Fruit fly (Drosophila melanogaster) whole organism, wandering third instar larva: ENCODE results near the gene CG15221.

Source experiments
- Abd-B ChIP-seq: fragments of >200 bp; optimal IDR thresholded peaks from 2 replicates; lab custom pipeline; 2017; ENCODE audit warnings: missing biosample characterization, missing genetic modification characterization
- Dif ChIP-seq: fragments of 200-275, 200-300 bp; sonication (Bioruptor generic); optimal IDR thresholded peaks from 2 replicates; lab custom pipeline; 2018; ENCODE audit warnings: missing biosample characterization, missing genetic modification characterization; ENCODE audit not compliant: partially characterized antibody
- Mio ChIP-seq: sonication (Bioruptor generic); optimal IDR thresholded peaks from 2 replicates; lab custom pipeline; 2016; ENCODE audit warnings: missing biosample characterization, missing genetic modification characterization
- N ChIP-seq: fragments of >200 bp; optimal IDR thresholded peaks from 2 replicates; lab custom pipeline; 2018; ENCODE audit warnings: missing biosample characterization, missing external identifiers, missing genetic modification characterization
- br ChIP-seq: fragments of 200-800 bp; sonication (Bioruptor generic); optimal IDR thresholded peaks from 2 replicates; lab custom pipeline; 2016; ENCODE audit warnings: missing biosample characterization, missing genetic modification characterization
- foxo ChIP-seq, 2 experiments: fragments of 200-800 bp; sonication (Bioruptor generic); optimal IDR thresholded peaks; 2 replicates in 1 of 2; 3 replicates in 1 of 2; lab custom pipeline; 2016 to 2017; ENCODE audit warnings: missing biosample characterization in 2 of 2, missing genetic modification characterization in 2 of 2
- pan ChIP-seq: fragments of >200 bp; optimal IDR thresholded peaks from 2 replicates; lab custom pipeline; 2017
- psq ChIP-seq: fragments of 200-800 bp; sonication (Bioruptor generic); optimal IDR thresholded peaks from 3 replicates; lab custom pipeline; 2017; ENCODE audit warnings: missing biosample characterization, mild to moderate bottlenecking, missing genetic modification characterization, moderate library complexity

dm6 chrX:11709799-11710720 lies 14.0 kb upstream of the CG15221 start, which contains the start of gene FucT6:
- TF ChIP-seq Mio (GFP tag; lab: Kevin White, UChicago): no peak
- no peak for TF ChIP-seq Dif (GFP tag; lab: Kevin White, UChicago)
- TF ChIP-seq pan (lab: Kevin White, UChicago): no peak
- TF ChIP-seq foxo (GFP tag; optimal IDR thresholded peaks at IDR 0.05; lab: Kevin White, UChicago): peak in 1 of 2 experiments; percentile 4
- peak; percentile 4 for TF ChIP-seq psq (GFP tag; lab: Kevin White, UChicago)
- TF ChIP-seq N (GFP tag; lab: Kevin White, UChicago): no peak
- TF ChIP-seq br (GFP tag; lab: Kevin White, UChicago): no peak
- no peak for TF ChIP-seq Abd-B (GFP tag; lab: Kevin White, UChicago)
